Worm (Caenorhabditis elegans): ENCODE measurements around the gene glr-1.

ce11 chrIII:8555682-8556081 is 32.8 kb downstream of the glr-1 start:
- no peak for TF ChIP-seq che-1 (tag; optimal IDR thresholded peaks at IDR 0.05)
- no peak for TF ChIP-seq unc-42 (tag; optimal IDR thresholded peaks at IDR 0.05)
- TF ChIP-seq madf-2 (tag; optimal IDR thresholded peaks at IDR 0.05): no peak
- no peak for TF ChIP-seq ets-4 (tag; optimal IDR thresholded peaks at IDR 0.05)
- no peak for TF ChIP-seq C08G9.2 (tag; optimal IDR thresholded peaks at IDR 0.05)
- TF ChIP-seq hlh-30 (tag; optimal IDR thresholded peaks at IDR 0.05; ENCODE audit: insufficient read depth): no peak
- TF ChIP-seq mec-3 (tag; optimal IDR thresholded peaks at IDR 0.05; ENCODE audit: borderline replicate concordance): no peak
- TF ChIP-seq ceh-34 (tag; optimal IDR thresholded peaks at IDR 0.05): no peak
- TF ChIP-seq Y22D7AL.16 (tag; optimal IDR thresholded peaks at IDR 0.05): no peak
- TF ChIP-seq ceh-48 (tag; optimal IDR thresholded peaks at IDR 0.05): no peak
- TF ChIP-seq pha-4 (tag; optimal IDR thresholded peaks at IDR 0.05): no peak
- no peak for TF ChIP-seq ama-1 (optimal IDR thresholded peaks at IDR 0.05)
- TF ChIP-seq ceh-30 (tag; optimal IDR thresholded peaks at IDR 0.05): no peak
- no peak for TF ChIP-seq fkh-10 (GFP tag; optimal IDR thresholded peaks at IDR 0.05)
